Worm (Caenorhabditis elegans): Measurements from ENCODE around the gene npr-19.

npr-19 gene

DNA sequence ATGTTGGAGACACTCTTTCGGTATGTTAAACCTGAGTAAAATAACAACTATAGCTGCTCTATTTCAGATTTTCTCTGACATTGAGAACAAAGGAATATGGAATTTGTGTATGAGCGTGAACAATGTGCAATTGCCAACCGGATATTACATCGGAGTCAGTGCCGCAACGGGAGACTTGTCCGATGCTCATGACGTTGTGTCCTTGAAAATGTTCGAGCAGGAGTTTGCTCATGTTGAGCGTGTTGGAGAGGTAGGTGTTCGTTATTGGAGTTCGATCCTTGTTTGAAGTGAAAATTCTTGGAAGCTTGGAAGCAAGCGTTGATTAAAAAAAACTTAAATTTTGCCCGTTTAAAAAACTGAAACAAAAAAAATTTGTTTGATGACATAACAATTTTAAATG, 34.1 kb upstream of the npr-19 start:
- no peak for TF ChIP-seq nhr-237 (tag; optimal IDR thresholded peaks at IDR 0.05)
- TF ChIP-seq nhr-12 (tag; optimal IDR thresholded peaks at IDR 0.05) = no peak
- TF ChIP-seq nhr-28 (tag; optimal IDR thresholded peaks at IDR 0.05) = no peak
- no peak for TF ChIP-seq mab-5 (tag; optimal IDR thresholded peaks at IDR 0.05)

- TF ChIP-seq unc-120 (tag; optimal IDR thresholded peaks at IDR 0.05; ENCODE audit: poor library complexity, severe bottlenecking) (peak; percentile 80), unc-62 (GFP tag; optimal IDR thresholded peaks at IDR 0.05) (peak; percentile 65), ceh-43 (GFP tag; optimal IDR thresholded peaks at IDR 0.05) (no peak), mep-1 (tag; optimal IDR thresholded peaks at IDR 0.05) (peak; percentile 88), bed-3 (GFP tag; optimal IDR thresholded peaks at IDR 0.05) (no peak), M03D4.4 (tag; optimal IDR thresholded peaks at IDR 0.05) (peak; percentile 31), hlh-1 (tag; optimal IDR thresholded peaks at IDR 0.05) (peak; percentile 69), nhr-28 (tag; optimal IDR thresholded peaks at IDR 0.05) (no peak), nhr-2 (tag; optimal IDR thresholded peaks at IDR 0.05) (peak; percentile 15), ham-2 (GFP tag; optimal IDR thresholded peaks at IDR 0.05) (peak; percentile 71), sptf-1 (tag; optimal IDR thresholded peaks at IDR 0.05) (peak; percentile 72), mls-2 (tag; optimal IDR thresholded peaks at IDR 0.05) (peak; percentile 70), drap-1 (GFP tag; optimal IDR thresholded peaks at IDR 0.05) (peak; percentile 75), elt-1 (tag; optimal IDR thresholded peaks at IDR 0.05; ENCODE audit: borderline replicate concordance, insufficient read depth) (peak; percentile 52), ztf-11 (tag; optimal IDR thresholded peaks at IDR 0.05) (peak; percentile 34), cnd-1 (tag; optimal IDR thresholded peaks at IDR 0.05) (peak; percentile 52), nhr-237 (tag; optimal IDR thresholded peaks at IDR 0.05) (peak; percentile 58), snpc-4 (tag; optimal IDR thresholded peaks at IDR 0.05) (no peak), tbx-8 (GFP tag; optimal IDR thresholded peaks at IDR 0.05) (no peak), nhr-76 (tag; optimal IDR thresholded peaks at IDR 0.05) (no peak), elt-3 (tag; optimal IDR thresholded peaks at IDR 0.05) (no peak), sem-2 (GFP tag; optimal IDR thresholded peaks at IDR 0.05) (no peak), ceh-39 (tag; optimal IDR thresholded peaks at IDR 0.05) (peak; percentile 63), pha-4 (tag; optimal IDR thresholded peaks at IDR 0.05) (peak; percentile 96), lsy-2 (tag; optimal IDR thresholded peaks at IDR 0.05) (peak; percentile 96), ces-1 (GFP tag; optimal IDR thresholded peaks at IDR 0.05) (peak; percentile 57), lin-13 (tag; optimal IDR thresholded peaks at IDR 0.05) (peak; percentile 87), nhr-12 (tag; optimal IDR thresholded peaks at IDR 0.05) (peak; percentile 51), lin-32 (GFP tag; optimal IDR thresholded peaks at IDR 0.05) (peak; percentile 38)
These were observed 32.7 kb upstream of the npr-19 start, which contains the start of the genes trap-2 and ile-2 for ce11 chrX:768061-768646. TSS of gene trap-2 (minus strand) at chrX:768069. TSS of gene ile-2 (plus strand) at chrX:768596.

DNA sequence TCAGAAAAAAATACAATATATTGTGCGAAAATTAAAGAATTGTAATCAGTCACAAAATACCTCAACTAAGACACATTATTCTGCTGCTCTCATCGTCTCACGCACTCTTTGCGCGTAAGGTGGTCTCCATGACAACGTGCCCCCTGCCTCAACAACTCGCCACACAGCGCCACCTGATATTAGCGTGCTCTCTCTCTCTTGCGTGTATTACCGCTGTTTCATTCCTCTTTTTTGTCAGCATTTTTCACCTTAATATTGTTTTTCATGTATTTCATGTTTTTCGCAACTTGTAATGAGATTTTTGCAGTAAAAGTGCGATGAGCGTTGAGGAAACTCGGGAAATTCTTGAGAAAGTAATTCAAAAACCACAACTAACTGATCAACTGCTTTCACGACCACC, 28.0 kb upstream of the npr-19 start, which contains the start of gene dyf-11:
dyf-11 (plus strand) TSS at position 301 of the 400 bp plus-strand sequence.
- no peak for TF ChIP-seq ceh-83 (GFP tag; optimal IDR thresholded peaks at IDR 0.05)
- TF ChIP-seq ham-2 (GFP tag; optimal IDR thresholded peaks at IDR 0.05) = no peak
- no peak for TF ChIP-seq mls-2 (tag; optimal IDR thresholded peaks at IDR 0.05)
- TF ChIP-seq nhr-76 (tag; optimal IDR thresholded peaks at IDR 0.05) = no peak
- TF ChIP-seq nhr-12 (tag; optimal IDR thresholded peaks at IDR 0.05) = no peak
- TF ChIP-seq blmp-1 (tag; optimal IDR thresholded peaks at IDR 0.05) = no peak
- no peak for TF ChIP-seq elt-3 (tag; optimal IDR thresholded peaks at IDR 0.05)
- no peak for TF ChIP-seq ces-1 (GFP tag; optimal IDR thresholded peaks at IDR 0.05)
- no peak for TF ChIP-seq ceh-39 (tag; optimal IDR thresholded peaks at IDR 0.05)
- TF ChIP-seq flh-1 (GFP tag; optimal IDR thresholded peaks at IDR 0.05) = no peak
- TF ChIP-seq ztf-11 (tag; optimal IDR thresholded peaks at IDR 0.05) = no peak
- TF ChIP-seq ceh-43 (GFP tag; optimal IDR thresholded peaks at IDR 0.05) = no peak

DNA sequence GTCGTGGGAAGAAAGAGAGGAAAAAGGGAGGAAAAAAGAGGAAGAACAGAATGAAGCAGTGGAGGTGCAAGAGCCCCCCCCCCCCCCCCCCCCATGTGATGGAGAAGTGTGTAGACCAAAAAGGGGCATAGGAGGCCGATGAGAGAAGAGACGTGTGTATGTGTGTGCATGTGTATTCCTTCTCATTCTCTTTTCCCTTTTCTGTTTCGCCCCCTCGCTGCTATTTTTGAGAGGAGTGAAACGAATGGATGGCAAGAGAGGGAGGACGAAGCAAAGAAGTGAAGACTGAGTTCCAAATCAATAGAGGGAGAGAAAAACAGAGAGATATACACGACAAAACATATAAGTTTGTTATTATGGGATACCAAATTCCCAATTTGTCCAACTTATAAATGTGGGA, 25.1 kb upstream of the npr-19 start:
- TF ChIP-seq bed-3 (GFP tag; optimal IDR thresholded peaks at IDR 0.05) = no peak
- no peak for TF ChIP-seq ceh-43 (GFP tag; optimal IDR thresholded peaks at IDR 0.05)
- no peak for TF ChIP-seq elt-3 (tag; optimal IDR thresholded peaks at IDR 0.05)
- peak; percentile 61 for TF ChIP-seq sptf-1 (tag; optimal IDR thresholded peaks at IDR 0.05)
- peak; percentile 46 for TF ChIP-seq mep-1 (tag; optimal IDR thresholded peaks at IDR 0.05)
- no peak for TF ChIP-seq ceh-83 (GFP tag; optimal IDR thresholded peaks at IDR 0.05)
- TF ChIP-seq ztf-11 (tag; optimal IDR thresholded peaks at IDR 0.05) = no peak
- no peak for TF ChIP-seq hlh-1 (tag; optimal IDR thresholded peaks at IDR 0.05)
- TF ChIP-seq flh-1 (GFP tag; optimal IDR thresholded peaks at IDR 0.05) = no peak
- no peak for TF ChIP-seq lsy-2 (tag; optimal IDR thresholded peaks at IDR 0.05)
- no peak for TF ChIP-seq nhr-237 (tag; optimal IDR thresholded peaks at IDR 0.05)
- peak; percentile 51 for TF ChIP-seq drap-1 (GFP tag; optimal IDR thresholded peaks at IDR 0.05)
- TF ChIP-seq nhr-2 (tag; optimal IDR thresholded peaks at IDR 0.05) = no peak
- TF ChIP-seq mls-2 (tag; optimal IDR thresholded peaks at IDR 0.05) = peak; percentile 72
- TF ChIP-seq cnd-1 (tag; optimal IDR thresholded peaks at IDR 0.05) = no peak
- peak; percentile 27 for TF ChIP-seq M03D4.4 (tag; optimal IDR thresholded peaks at IDR 0.05)
- no peak for TF ChIP-seq elt-1 (tag; optimal IDR thresholded peaks at IDR 0.05; ENCODE audit: borderline replicate concordance, insufficient read depth)
- no peak for TF ChIP-seq lin-32 (GFP tag; optimal IDR thresholded peaks at IDR 0.05)
- TF ChIP-seq snpc-4 (tag; optimal IDR thresholded peaks at IDR 0.05) = no peak
- TF ChIP-seq blmp-1 (tag; optimal IDR thresholded peaks at IDR 0.05) = no peak
- peak; percentile 33 for TF ChIP-seq pha-4 (tag; optimal IDR thresholded peaks at IDR 0.05)
- no peak for TF ChIP-seq unc-62 (GFP tag; optimal IDR thresholded peaks at IDR 0.05)
- TF ChIP-seq ceh-39 (tag; optimal IDR thresholded peaks at IDR 0.05) = no peak
- TF ChIP-seq sem-2 (GFP tag; optimal IDR thresholded peaks at IDR 0.05) = no peak
- TF ChIP-seq unc-39 (tag; optimal IDR thresholded peaks at IDR 0.05) = no peak
- no peak for TF ChIP-seq nhr-12 (tag; optimal IDR thresholded peaks at IDR 0.05)
- peak; percentile 12 for TF ChIP-seq unc-120 (tag; optimal IDR thresholded peaks at IDR 0.05; ENCODE audit: poor library complexity, severe bottlenecking)
- TF ChIP-seq tbx-8 (GFP tag; optimal IDR thresholded peaks at IDR 0.05) = no peak
- TF ChIP-seq lin-13 (tag; optimal IDR thresholded peaks at IDR 0.05) = no peak
- TF ChIP-seq ham-2 (GFP tag; optimal IDR thresholded peaks at IDR 0.05) = no peak
- TF ChIP-seq mab-5 (tag; optimal IDR thresholded peaks at IDR 0.05) = no peak
- no peak for TF ChIP-seq nhr-28 (tag; optimal IDR thresholded peaks at IDR 0.05)
- peak; percentile 85 for TF ChIP-seq ces-1 (GFP tag; optimal IDR thresholded peaks at IDR 0.05)
- no peak for TF ChIP-seq zip-8 (tag; optimal IDR thresholded peaks at IDR 0.05)
- no peak for TF ChIP-seq nhr-76 (tag; optimal IDR thresholded peaks at IDR 0.05)
